Fruit fly (Drosophila melanogaster) whole organism, larva: ENCODE measurements around the gene CG31445.

Experiments used
- noc ChIP-seq: fragments of 200-800 bp; sonication (Bioruptor generic); optimal IDR thresholded peaks from 3 replicates; lab custom pipeline; 2019; ENCODE audit warnings: missing biosample characterization, mild to moderate bottlenecking, missing genetic modification characterization, moderate library complexity

CG31445 gene

dm6 chr3R:29213416-29213815 is 31.2 kb downstream of the CG31445 start:
- TF ChIP-seq noc (tag; lab: Kevin White, UChicago), result no peak

- TF ChIP-seq noc (tag; lab: Kevin White, UChicago), result no peak
Observed at dm6 chr3R:29212534-29212933, 32.1 kb downstream of the CG31445 start.

DNA sequence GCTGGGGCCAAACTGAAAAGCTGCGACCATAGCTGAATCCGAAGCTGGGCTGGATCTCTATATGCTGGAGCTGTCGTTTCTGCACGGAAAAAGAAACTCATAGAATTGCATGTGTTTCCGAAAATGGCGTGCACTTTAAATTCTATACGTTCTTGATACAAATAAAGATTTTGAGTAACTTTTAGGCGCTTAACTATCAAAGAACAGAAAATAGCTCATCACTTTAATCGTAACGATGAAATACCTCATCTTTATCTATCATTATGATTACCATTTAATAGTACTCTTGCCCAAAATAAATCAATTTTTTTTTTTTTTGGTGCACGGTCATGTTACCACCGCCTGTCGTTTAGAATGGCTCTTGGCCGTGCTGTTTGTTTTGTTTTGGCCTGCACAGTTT is 32.9 kb downstream of the CG31445 start:
- TF ChIP-seq noc (tag; lab: Kevin White, UChicago), result no peak

DNA sequence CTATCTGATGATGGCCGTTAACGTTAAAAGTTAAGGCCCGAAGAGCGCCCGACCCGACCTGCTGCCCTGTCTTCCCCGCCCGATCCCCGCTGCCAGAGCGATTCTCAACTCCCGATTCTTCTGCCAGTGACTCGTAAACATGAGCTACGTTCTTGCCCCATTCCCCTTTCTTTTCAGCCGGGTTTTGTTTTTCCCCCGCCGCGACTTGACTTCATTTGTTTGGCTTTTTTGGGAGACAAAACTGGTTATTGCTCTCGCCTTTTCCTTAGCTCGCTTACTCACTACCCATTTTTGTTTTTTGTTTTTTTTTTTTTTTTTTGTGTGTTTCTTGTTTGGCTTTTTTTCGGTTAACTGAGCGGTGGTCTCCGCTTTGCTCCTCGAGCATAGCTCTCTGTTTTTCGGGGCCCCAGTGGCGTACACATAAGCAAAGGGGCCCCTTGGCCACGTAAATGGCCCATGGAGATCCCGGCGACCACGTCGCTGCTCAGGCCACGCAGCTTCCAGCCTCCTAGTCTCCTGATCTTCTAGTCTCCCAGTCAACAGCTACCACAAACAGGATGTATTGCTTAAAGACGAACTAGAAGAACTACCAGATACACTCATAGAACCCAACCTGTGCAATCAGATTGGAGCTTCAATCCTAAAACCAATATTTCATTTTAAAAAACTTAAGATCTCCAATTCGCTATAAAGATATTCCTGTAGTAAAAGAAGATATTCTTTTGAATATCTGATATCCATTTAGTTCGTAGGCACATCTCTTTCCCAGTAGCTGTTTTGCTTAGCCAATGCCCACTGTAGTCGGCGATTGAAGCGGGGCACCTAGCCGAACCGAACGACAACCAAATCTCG is 33.9 kb downstream of the CG31445 start:
- TF ChIP-seq noc (tag; lab: Kevin White, UChicago), result no peak

DNA sequence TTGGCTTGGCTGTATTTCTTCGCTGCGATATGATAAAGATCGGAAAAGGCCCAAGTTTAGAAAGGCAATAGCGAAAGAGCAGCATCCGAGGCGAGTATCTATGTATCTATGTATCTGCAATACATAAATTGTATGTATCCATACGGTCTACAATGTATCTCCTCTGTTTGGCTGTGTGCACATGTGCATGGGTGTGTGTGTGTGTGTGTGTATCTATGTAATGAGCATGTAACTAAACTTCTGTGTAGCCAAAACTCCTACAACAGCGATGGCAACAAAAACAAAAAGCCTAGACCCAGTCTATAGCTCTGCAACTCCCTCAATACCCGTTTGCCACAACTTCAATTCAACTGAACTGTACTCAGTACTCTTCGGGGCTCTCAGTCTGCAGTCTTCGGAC is 34.5 kb downstream of the CG31445 start:
- TF ChIP-seq noc (tag; lab: Kevin White, UChicago), result no peak

DNA sequence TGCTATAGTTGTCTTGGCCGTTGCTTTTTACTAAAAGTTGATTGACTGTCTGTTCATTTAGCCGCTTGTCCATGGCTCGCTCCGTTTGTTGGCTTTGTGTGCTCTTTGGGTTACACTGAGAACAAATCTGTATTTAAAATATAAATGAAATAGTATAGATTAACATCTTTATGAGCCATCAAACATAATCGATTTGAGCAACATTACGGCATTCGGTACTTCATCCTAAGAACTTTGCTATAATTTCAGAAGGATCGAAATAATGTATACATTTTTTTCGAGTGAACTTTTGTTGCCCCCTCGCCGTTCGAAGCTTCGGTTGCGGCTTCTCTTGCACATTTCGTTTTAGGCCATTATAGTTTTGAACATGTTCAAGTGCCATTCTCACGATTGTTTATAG is 36.6 kb downstream of the CG31445 start:
- peak; percentile 32 for TF ChIP-seq noc (tag; lab: Kevin White, UChicago)

DNA sequence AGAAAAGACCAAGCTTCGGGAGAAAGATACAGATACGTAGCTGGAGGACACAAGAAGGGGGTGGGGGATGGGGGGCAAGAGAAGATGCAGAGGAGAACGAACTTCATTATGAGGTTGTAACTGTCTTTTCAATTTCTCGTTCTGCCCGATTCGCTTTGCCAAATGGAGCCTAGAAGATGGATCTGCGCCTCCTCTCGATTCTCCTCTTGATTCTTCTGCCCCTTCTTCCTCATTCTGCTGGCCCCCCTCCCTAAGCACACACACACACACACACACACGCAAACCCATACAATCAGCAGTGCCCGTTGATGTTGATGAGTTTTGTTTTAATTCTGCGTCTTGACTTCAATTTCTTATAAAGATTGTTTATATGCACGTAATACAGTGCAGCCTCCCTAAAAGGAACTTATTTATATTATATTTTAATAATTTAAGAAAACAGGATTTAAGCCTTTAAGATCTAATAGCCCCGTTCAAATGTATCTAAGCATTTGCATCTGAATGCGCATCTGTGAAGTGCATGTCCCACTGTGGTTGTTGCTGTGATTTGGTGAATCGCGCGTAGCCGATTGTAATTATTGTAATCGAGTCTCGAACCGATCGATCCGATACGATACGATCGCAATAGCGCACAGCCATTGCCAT is 37.5 kb downstream of the CG31445 start:
- TF ChIP-seq noc (tag; lab: Kevin White, UChicago), result peak; percentile 46

- TF ChIP-seq noc (tag; lab: Kevin White, UChicago), result no peak
Observed at dm6 chr3R:29206198-29207011, 38.2 kb downstream of the CG31445 start.

DNA sequence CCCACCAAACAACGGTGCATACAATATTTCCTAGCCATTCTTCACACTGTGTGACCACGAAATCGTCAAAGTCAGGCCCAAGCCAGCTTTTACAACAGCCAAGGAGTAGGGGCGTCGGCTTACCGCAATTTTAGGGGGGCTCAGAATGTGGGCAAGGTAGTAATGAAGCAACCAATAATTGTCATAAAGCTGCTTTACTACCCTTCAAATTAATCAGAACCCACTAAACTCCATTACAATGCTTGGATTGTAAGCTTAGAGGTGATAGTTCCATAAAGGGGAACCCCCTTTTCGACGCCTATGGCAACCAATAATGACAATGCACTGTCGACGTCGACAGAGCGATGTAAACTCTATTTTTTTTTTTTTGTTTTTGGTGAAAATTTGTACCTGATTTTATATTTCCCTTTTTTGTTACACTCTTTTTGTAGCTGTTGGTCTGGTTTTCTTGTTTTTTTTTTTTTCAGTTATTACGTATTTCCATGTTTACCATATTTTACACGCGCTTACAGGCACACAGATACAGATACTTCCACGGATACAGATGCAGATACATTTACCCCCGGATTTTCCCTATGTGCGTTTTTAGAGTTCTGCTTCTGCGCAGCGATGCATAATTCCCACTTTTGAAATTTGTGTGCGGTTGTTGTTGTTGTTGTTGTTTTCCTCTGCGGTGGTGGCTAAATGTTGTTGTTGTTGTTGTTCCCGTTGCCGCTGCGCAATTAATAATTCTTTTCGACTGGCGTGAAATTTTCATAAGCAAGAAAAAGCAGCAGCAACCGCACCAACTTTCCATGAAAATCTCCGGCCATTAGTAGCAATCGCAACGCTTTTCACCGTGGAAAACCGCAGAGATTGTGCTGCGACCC is 39.8 kb downstream of the CG31445 start:
- no peak for TF ChIP-seq noc (tag; lab: Kevin White, UChicago)

DNA sequence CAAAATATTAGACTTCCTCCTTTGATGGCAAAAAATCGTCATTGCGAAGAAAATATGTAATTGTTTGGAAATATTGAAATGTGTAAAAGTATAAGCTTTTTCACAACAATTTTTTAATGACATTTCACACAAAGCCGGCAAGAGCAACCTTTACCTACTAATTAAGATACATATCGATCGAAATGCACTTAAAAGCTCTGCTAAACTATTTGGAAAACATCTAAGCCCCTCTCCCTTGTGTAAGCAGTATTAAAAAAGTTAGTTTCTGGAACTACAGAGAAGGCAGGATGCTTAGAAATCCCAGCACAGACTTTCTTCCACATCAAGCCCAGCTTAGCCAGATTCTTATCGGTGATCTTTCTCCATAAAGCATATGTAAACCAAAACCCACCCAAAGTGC is 40.6 kb downstream of the CG31445 start, which contains the start of gene Cyt-c1L:
Cyt-c1L (minus strand) TSS at position 101 of the 400 bp plus-strand sequence.
- no peak for TF ChIP-seq noc (tag; lab: Kevin White, UChicago)

dm6 chr3R:29202418-29202817 is 42.2 kb downstream of the CG31445 start, which contains the start of gene Mesh1:
Mesh1 (minus strand) TSS chr3R:29202525.
- no peak for TF ChIP-seq noc (tag; lab: Kevin White, UChicago)

- TF ChIP-seq noc (tag; lab: Kevin White, UChicago), result peak; percentile 54
Observed at dm6 chr3R:29199807-29200693, 44.6 kb downstream of the CG31445 start, which contains the start of gene CG11899. CG11899 (plus strand) TSS chr3R:29200454.

- TF ChIP-seq noc (tag; lab: Kevin White, UChicago), result no peak
Observed at dm6 chr3R:29198299-29198698, 46.3 kb downstream of the CG31445 start.
